Fruit fly (Drosophila melanogaster) whole organism, embryonic: ENCODE results near the gene moody.

ENCODE experiments used
- Aef1 ChIP-seq: fragments of 200-800 bp; sonication (Bioruptor generic); IDR thresholded peaks from 3 replicates; pipeline ENCODE4 v1.3.6; 2022; ENCODE audit warnings: missing biosample characterization, missing genetic modification characterization
- Bgb ChIP-seq: fragments of 200-800 bp; sonication (Bioruptor generic); IDR thresholded peaks from 2 replicates; pipeline ENCODE4 v1.3.6; 2022; ENCODE audit warnings: missing biosample characterization, missing genetic modification characterization; ENCODE audit not compliant: partially characterized antibody
- Bteb2 ChIP-seq: fragments of 200-800 bp; sonication (Bioruptor generic); optimal IDR thresholded peaks from 2 replicates; lab custom pipeline; 2016; ENCODE audit warnings: missing biosample characterization, missing genetic modification characterization
- CG10654 ChIP-seq: fragments of 200-800 bp; sonication (Bioruptor generic); optimal IDR thresholded peaks from 2 replicates; lab custom pipeline; 2016; ENCODE audit warnings: missing biosample characterization, missing genetic modification characterization
- CG10959 ChIP-seq: fragments of 200-800 bp; sonication (Bioruptor generic); IDR thresholded peaks from 2 replicates; pipeline ENCODE4 v1.3.6; 2022; ENCODE audit warnings: missing biosample characterization, missing genetic modification characterization
- CG11093 ChIP-seq: fragments of 200-800 bp; sonication (Bioruptor generic); IDR thresholded peaks from 3 replicates; pipeline ENCODE4 v1.3.6; 2022; ENCODE audit warnings: missing biosample characterization, missing genetic modification characterization
- CG12155 ChIP-seq: fragments of 200-800 bp; sonication (Bioruptor generic); optimal IDR thresholded peaks from 3 replicates; lab custom pipeline; 2016; ENCODE audit warnings: missing biosample characterization, missing genetic modification characterization
- CG12299 ChIP-seq: fragments of 200-800 bp; sonication (Bioruptor generic); optimal IDR thresholded peaks from 2 replicates; lab custom pipeline; 2018; ENCODE audit warnings: missing biosample characterization, mild to moderate bottlenecking, missing genetic modification characterization
- CG12659 ChIP-seq: fragments of 200-800 bp; sonication (Bioruptor generic); optimal IDR thresholded peaks from 3 replicates; lab custom pipeline; 2017; ENCODE audit warnings: mild to moderate bottlenecking, missing biosample characterization, missing genetic modification reagents, missing genetic modification characterization
- CG13624 ChIP-seq: fragments of 200-800 bp; sonication (Bioruptor generic); optimal IDR thresholded peaks from 2 replicates; lab custom pipeline; 2016; ENCODE audit warnings: missing biosample characterization, missing genetic modification characterization
- CG18262 ChIP-seq: fragments of 200-800 bp; optimal IDR thresholded peaks from 3 replicates; lab custom pipeline; 2019; ENCODE audit warnings: missing biosample characterization, mild to moderate bottlenecking, missing genetic modification characterization, moderate library complexity
- CG2116 ChIP-seq: fragments of 200-800 bp; sonication (Bioruptor generic); optimal IDR thresholded peaks from 3 replicates; lab custom pipeline; 2018; ENCODE audit warnings: missing biosample characterization, mild to moderate bottlenecking, missing genetic modification characterization
- CG31441 ChIP-seq: fragments of 200-800 bp; sonication (Bioruptor generic); IDR thresholded peaks from 2 replicates; pipeline ENCODE4 v1.3.6; 2022; ENCODE audit warnings: missing biosample characterization, missing genetic modification characterization
- CG34422 ChIP-seq: fragments of 200-800 bp; sonication (Bioruptor generic); IDR thresholded peaks from 3 replicates; pipeline ENCODE4 v1.3.6; 2022; ENCODE audit warnings: missing biosample characterization, missing genetic modification characterization
- CG4617 ChIP-seq: fragments of 200-800 bp; sonication (Bioruptor generic); optimal IDR thresholded peaks from 3 replicates; lab custom pipeline; 2016; ENCODE audit warnings: missing biosample characterization, missing genetic modification characterization, borderline replicate concordance
- CG6654 ChIP-seq: fragments of 200-800 bp; sonication (Bioruptor generic); optimal IDR thresholded peaks from 2 replicates; lab custom pipeline; 2017; ENCODE audit warnings: missing biosample characterization, mild to moderate bottlenecking, missing genetic modification characterization
- CG8478 ChIP-seq: fragments of >200 bp; optimal IDR thresholded peaks from 2 replicates; lab custom pipeline; 2018
- CG8765 ChIP-seq: fragments of 200-800 bp; sonication (Bioruptor generic); IDR thresholded peaks from 2 replicates; pipeline ENCODE4 v1.3.6; 2022; ENCODE audit warnings: missing biosample characterization, missing genetic modification characterization
- CkIIα-i1 ChIP-seq: fragments of 200-800 bp; sonication (Bioruptor generic); IDR thresholded peaks from 2 replicates; pipeline ENCODE4 v1.3.6; 2022; ENCODE audit warnings: missing biosample characterization, missing genetic modification characterization
- Dad ChIP-seq: fragments of 200-800 bp; sonication (Bioruptor generic); optimal IDR thresholded peaks from 3 replicates; lab custom pipeline; 2016; ENCODE audit warnings: missing biosample characterization, missing genetic modification characterization
- Drgx ChIP-seq: fragments of 200-800 bp; sonication (Bioruptor generic); IDR thresholded peaks from 2 replicates; pipeline ENCODE4 v1.3.6; 2022; ENCODE audit warnings: missing biosample characterization, missing genetic modification characterization
- E2f1 ChIP-seq: fragments of 200-800 bp; sonication (Bioruptor generic); IDR thresholded peaks from 2 replicates; pipeline ENCODE4 v1.3.6; 2022; ENCODE audit warnings: missing biosample characterization, missing genetic modification characterization
- E2f2 ChIP-seq: fragments of 200-800 bp; sonication (Bioruptor generic); IDR thresholded peaks from 2 replicates; pipeline ENCODE4 v1.3.6; 2022; ENCODE audit warnings: missing biosample characterization, missing genetic modification characterization
- ERR ChIP-seq: fragments of 200-800 bp; sonication (Bioruptor generic); optimal IDR thresholded peaks from 2 replicates; lab custom pipeline; 2016; ENCODE audit warnings: missing biosample characterization, missing genetic modification characterization
- Fer2 ChIP-seq: fragments of 200-800 bp; sonication (Bioruptor generic); optimal IDR thresholded peaks from 2 replicates; lab custom pipeline; 2018; ENCODE audit warnings: missing biosample characterization, mild to moderate bottlenecking, missing genetic modification characterization, moderate library complexity
- Fer3 ChIP-seq: fragments of 200-800 bp; sonication (Bioruptor generic); optimal IDR thresholded peaks from 2 replicates; lab custom pipeline; 2018; ENCODE audit warnings: missing biosample characterization, mild to moderate bottlenecking, missing genetic modification characterization, moderate library complexity
- Hmr ChIP-seq: fragments of 200-800 bp; sonication (Bioruptor generic); optimal IDR thresholded peaks from 3 replicates; lab custom pipeline; 2017; ENCODE audit warnings: mild to moderate bottlenecking, missing biosample characterization, missing genetic modification reagents, missing genetic modification characterization
- Hr39 ChIP-seq: fragments of >200 bp; optimal IDR thresholded peaks from 2 replicates; lab custom pipeline; 2017
- Lim3 ChIP-seq: fragments of 200-800 bp; sonication (Bioruptor generic); IDR thresholded peaks from 2 replicates; pipeline ENCODE4 v1.3.6; 2022; ENCODE audit warnings: missing biosample characterization, missing genetic modification characterization
- Mad ChIP-seq: fragments of 200-800 bp; sonication (Bioruptor generic); optimal IDR thresholded peaks from 2 replicates; lab custom pipeline; 2016; ENCODE audit warnings: missing biosample characterization, missing genetic modification characterization
- Max ChIP-seq: fragments of 200-800 bp; sonication (Bioruptor generic); optimal IDR thresholded peaks from 2 replicates; lab custom pipeline; 2016; ENCODE audit warnings: missing biosample characterization, mild to moderate bottlenecking, missing genetic modification characterization
- NK7.1 ChIP-seq: fragments of 200-800 bp; sonication (Bioruptor generic); optimal IDR thresholded peaks from 3 replicates; lab custom pipeline; 2016; ENCODE audit warnings: missing biosample characterization, missing genetic modification characterization
- Rx ChIP-seq: fragments of 200-800 bp; sonication (Bioruptor generic); IDR thresholded peaks from 2 replicates; pipeline ENCODE4 v1.3.6; 2022; ENCODE audit warnings: missing biosample characterization, missing genetic modification characterization
- TFAM ChIP-seq: fragments of 200-800 bp; sonication (Bioruptor generic); optimal IDR thresholded peaks from 2 replicates; lab custom pipeline; 2017; ENCODE audit warnings: missing biosample characterization, missing genetic modification characterization, inconsistent platforms
- Taf1 ChIP-seq: fragments of 200-800 bp; sonication (Bioruptor generic); IDR thresholded peaks from 2 replicates; pipeline ENCODE4 v1.3.6; 2022; ENCODE audit warnings: missing biosample characterization, missing genetic modification characterization
- Usf ChIP-seq: fragments of 200-800 bp; sonication (Bioruptor generic); optimal IDR thresholded peaks from 2 replicates; lab custom pipeline; 2017; ENCODE audit warnings: missing genotype, missing biosample characterization, missing genetic modification characterization
- abd-A ChIP-seq: fragments of 200-800 bp; sonication (Bioruptor generic); optimal IDR thresholded peaks from 3 replicates; lab custom pipeline; 2019; ENCODE audit warnings: missing biosample characterization, mild to moderate bottlenecking, missing genetic modification characterization, moderate library complexity
- ac ChIP-seq: fragments of 200-800 bp; sonication (Bioruptor generic); optimal IDR thresholded peaks from 3 replicates; lab custom pipeline; 2017; ENCODE audit warnings: missing biosample characterization, mild to moderate bottlenecking, missing genetic modification characterization
- ash1 ChIP-seq: fragments of 200-800 bp; sonication (Bioruptor generic); optimal IDR thresholded peaks from 2 replicates; lab custom pipeline; 2018; ENCODE audit warnings: missing biosample characterization, mild to moderate bottlenecking, missing genetic modification characterization
- ato ChIP-seq: fragments of 200-800 bp; sonication (Bioruptor generic); IDR thresholded peaks from 2 replicates; pipeline ENCODE4 v1.3.6; 2022; ENCODE audit warnings: missing biosample characterization, missing genetic modification characterization; ENCODE audit not compliant: partially characterized antibody
- bbx ChIP-seq: fragments of 200-800 bp; sonication (Bioruptor generic); IDR thresholded peaks from 2 replicates; pipeline ENCODE4 v1.3.6; 2022; ENCODE audit warnings: missing biosample characterization, missing genetic modification characterization; ENCODE audit not compliant: partially characterized antibody
- bowl ChIP-seq: fragments of 200-800 bp; sonication (Bioruptor generic); IDR thresholded peaks from 2 replicates; pipeline ENCODE4 v1.3.6; 2022; ENCODE audit warnings: missing biosample characterization, missing genetic modification characterization
- cg ChIP-seq: fragments of 200-800 bp; sonication (Bioruptor generic); optimal IDR thresholded peaks from 3 replicates; lab custom pipeline; 2019; ENCODE audit warnings: missing biosample characterization, mild to moderate bottlenecking, missing genetic modification characterization, moderate library complexity
- chinmo ChIP-seq: fragments of 200-800 bp; sonication (Bioruptor generic); IDR thresholded peaks from 4 replicates; pipeline ENCODE4 v1.3.6; 2022; ENCODE audit warnings: missing biosample characterization, missing genetic modification characterization; ENCODE audit not compliant: partially characterized antibody
- crol ChIP-seq: fragments of 200-800 bp; sonication (Bioruptor generic); IDR thresholded peaks from 2 replicates; pipeline ENCODE4 v1.3.6; 2022; ENCODE audit warnings: missing biosample characterization, missing genetic modification characterization
- crp ChIP-seq, 2 experiments: fragments of 200-800 bp; sonication (Bioruptor generic); optimal IDR thresholded peaks; 2 replicates in 1 of 2; 3 replicates in 1 of 2; lab custom pipeline; 2017; ENCODE audit warnings: missing biosample characterization in 2 of 2, missing genetic modification characterization in 2 of 2, mild to moderate bottlenecking in 1 of 2, moderate library complexity in 1 of 2
- eyg ChIP-seq: fragments of 200-800 bp; sonication (Bioruptor generic); optimal IDR thresholded peaks from 3 replicates; lab custom pipeline; 2016; ENCODE audit warnings: missing biosample characterization, missing genetic modification characterization
- kay ChIP-seq: fragments of 200-800 bp; sonication (Bioruptor generic); optimal IDR thresholded peaks from 2 replicates; lab custom pipeline; 2016; ENCODE audit warnings: missing biosample characterization, missing genetic modification characterization
- lov ChIP-seq, 2 experiments: fragments of 200-800 bp in 1 of 2; fragments of >200 bp in 1 of 2; sonication (Bioruptor generic) in 1 of 2; IDR thresholded peaks in 1 of 2; optimal IDR thresholded peaks in 1 of 2; 2 replicates in 1 of 2; 3 replicates in 1 of 2; pipeline versions ENCODE4 v1.3.6 to Lab custom; 2017 to 2022; ENCODE audit warnings: missing biosample characterization in 1 of 2, missing genetic modification characterization in 1 of 2
- mam ChIP-seq: fragments of 200-800 bp; sonication (Bioruptor generic); optimal IDR thresholded peaks from 3 replicates; lab custom pipeline; 2016; ENCODE audit warnings: missing biosample characterization, missing genetic modification characterization
- pnt ChIP-seq: fragments of 200-800 bp; sonication (Bioruptor generic); optimal IDR thresholded peaks from 3 replicates; lab custom pipeline; 2016; ENCODE audit warnings: missing biosample characterization, missing genetic modification characterization
- sim ChIP-seq: fragments of 200-800 bp; sonication (Bioruptor generic); IDR thresholded peaks from 2 replicates; pipeline ENCODE4 v1.3.6; 2022; ENCODE audit warnings: missing biosample characterization, missing genetic modification characterization
- sr ChIP-seq: fragments of 200-800 bp; sonication (Bioruptor generic); IDR thresholded peaks from 3 replicates; pipeline ENCODE4 v1.3.6; 2022; ENCODE audit warnings: missing biosample characterization, missing genetic modification characterization
- wor ChIP-seq: fragments of 200-800 bp; sonication (Bioruptor generic); IDR thresholded peaks from 2 replicates; pipeline ENCODE4 v1.3.6; 2022; ENCODE audit warnings: missing biosample characterization, missing genetic modification characterization

moody gene

DNA sequence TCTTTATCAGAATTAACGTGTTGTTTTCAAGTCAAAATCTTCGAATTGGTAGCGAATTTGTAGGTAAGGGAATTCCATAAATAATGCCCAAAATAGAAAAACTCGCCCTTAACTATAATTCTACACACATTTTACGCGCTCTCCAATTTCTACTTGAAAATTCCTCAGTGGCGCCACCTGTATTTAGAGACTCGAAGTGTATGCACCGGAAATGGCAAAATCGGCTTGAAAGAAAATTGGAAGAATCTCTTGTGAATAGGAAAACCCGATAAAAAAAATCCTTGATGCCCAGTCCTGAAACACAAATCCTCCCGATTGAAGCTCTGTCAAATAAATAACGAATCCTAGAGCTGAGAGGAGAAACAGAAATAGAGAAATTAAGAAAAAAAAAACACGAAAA is 44.1 kb downstream of the moody start (continued):
- TF ChIP-seq ato (no peak), CG31441 (GFP tag; lab: Robert Waterston, UW) (peak; percentile 58), Bgb (GFP tag; lab: Robert Waterston, UW) (peak; percentile 37; the same call in 1 of the 2 replicates), CG10959 (GFP tag; lab: Robert Waterston, UW) (no peak), eyg (GFP tag; lab: Kevin White, UChicago) (peak; percentile 55), CG6654 (peak; percentile 39), ash1 (GFP tag; lab: Kevin White, UChicago) (no peak), CG12659 (peak; percentile 72), Usf (GFP tag; lab: Kevin White, UChicago) (no peak), CG2116 (GFP tag; lab: Kevin White, UChicago) (peak; percentile 71), Bteb2 (GFP tag; lab: Kevin White, UChicago) (peak; percentile 32), Fer3 (tag; lab: Kevin White, UChicago) (peak; percentile 67), Dad (GFP tag; lab: Kevin White, UChicago) (peak; percentile 35), ERR (no peak), CG8478 (lab: Kevin White, UChicago) (no peak), lov (optimal IDR thresholded peaks at IDR 0.05; lab: Kevin White, UChicago) (no peak), lov (GFP tag; IDR thresholded peaks at IDR 0.05; lab: Robert Waterston, UW) (peak; percentile 81; the same call in 2 of the 3 replicates), CG18262 (tag; lab: Kevin White, UChicago) (peak; percentile 48), wor (GFP tag; lab: Robert Waterston, UW) (no peak), CG12299 (tag; lab: Kevin White, UChicago) (no peak), CG13624 (GFP tag; lab: Kevin White, UChicago) (peak; percentile 56), CkIIα-i1 (no peak), CG8765 (GFP tag; lab: Robert Waterston, UW) (no peak), CG12155 (no peak), E2f1 (GFP tag; lab: Robert Waterston, UW) (peak; percentile 53; the same call in 1 of the 2 replicates), Max (GFP tag; lab: Kevin White, UChicago) (peak; percentile 28), abd-A (tag; lab: Kevin White, UChicago) (no peak), Lim3 (GFP tag; lab: Robert Waterston, UW) (no peak), Taf1 (GFP tag; lab: Robert Waterston, UW) (no peak), CG4617 (GFP tag; lab: Kevin White, UChicago) (no peak), CG34422 (peak; percentile 77; the same call in 2 of the 3 replicates), bbx (GFP tag; lab: Robert Waterston, UW) (peak; percentile 28; the same call in 1 of the 2 replicates), ac (GFP tag; lab: Kevin White, UChicago) (peak; percentile 58), kay (GFP tag; lab: Kevin White, UChicago) (no peak), bowl (GFP tag; lab: Robert Waterston, UW) (no peak), sim (0 out of 2 replicates have a peak, but pooled peaks have one; percentile 19), Drgx (GFP tag; lab: Robert Waterston, UW) (0 out of 2 replicates have a peak, but pooled peaks have one; percentile 18), mam (GFP tag; lab: Kevin White, UChicago) (no peak), TFAM (GFP tag; lab: Kevin White, UChicago) (no peak), cg (GFP tag; lab: Kevin White, UChicago) (no peak), NK7.1 (peak; percentile 44), Fer2 (peak; percentile 29)

- TF ChIP-seq Mad (GFP tag; lab: Kevin White, UChicago) (no peak), Hmr (no peak), sr (peak; percentile 70; the same call in 2 of the 3 replicates), CG10654 (GFP tag; lab: Kevin White, UChicago) (no peak), Aef1 (GFP tag; lab: Robert Waterston, UW) (no peak), pnt (GFP tag; lab: Kevin White, UChicago) (no peak), chinmo (no peak), crp (GFP tag; optimal IDR thresholded peaks at IDR 0.05; lab: Kevin White, UChicago) (no peak), Rx (GFP tag; lab: Robert Waterston, UW) (no peak), CG11093 (GFP tag; lab: Robert Waterston, UW) (no peak), E2f2 (no peak), crol (GFP tag; lab: Robert Waterston, UW) (peak; percentile 49; the same call in 1 of the 2 replicates), Hr39 (lab: Kevin White, UChicago) (peak; percentile 92)
Observed at dm6 chrX:2004114-2004513, 45.8 kb downstream of the moody start.
